Fruit fly (Drosophila melanogaster) whole organism, pupa: Measurements from ENCODE around the gene elg1.

Experiments used
- CG10348 ChIP-seq: fragments of 200-800 bp; sonication (Bioruptor generic); IDR thresholded peaks from 2 replicates; pipeline ENCODE4 v1.3.6; 2022; ENCODE audit warnings: missing biosample characterization, missing genetic modification characterization
- CG12605 ChIP-seq: fragments of 200-800 bp; sonication (Bioruptor generic); IDR thresholded peaks from 2 replicates; pipeline ENCODE4 v1.3.6; 2022; ENCODE audit warnings: missing biosample characterization, missing genetic modification characterization
- CG13204 ChIP-seq: fragments of 200-800 bp; sonication (Bioruptor generic); optimal IDR thresholded peaks from 2 replicates; lab custom pipeline; 2018; ENCODE audit warnings: missing biosample characterization, mild to moderate bottlenecking, missing genetic modification characterization, moderate library complexity
- CG14655 ChIP-seq: fragments of 200-800 bp; sonication (Bioruptor generic); optimal IDR thresholded peaks from 3 replicates; lab custom pipeline; 2017; ENCODE audit warnings: mild to moderate bottlenecking, missing biosample characterization, missing genetic modification reagents, missing genetic modification characterization
- CG15710 ChIP-seq: fragments of 200-800 bp; sonication (Bioruptor generic); optimal IDR thresholded peaks from 2 replicates; lab custom pipeline; 2018; ENCODE audit warnings: missing biosample characterization, mild to moderate bottlenecking, missing genetic modification characterization, moderate library complexity
- CG17806 ChIP-seq: fragments of 200-800 bp; sonication (Bioruptor generic); optimal IDR thresholded peaks from 2 replicates; lab custom pipeline; 2018; ENCODE audit warnings: missing biosample characterization, mild to moderate bottlenecking, missing genetic modification characterization, moderate library complexity
- CG4496 ChIP-seq: fragments of 200-800 bp; sonication (Bioruptor generic); IDR thresholded peaks from 3 replicates; pipeline ENCODE4 v1.3.6; 2022; ENCODE audit warnings: missing biosample characterization, missing genetic modification characterization
- CG8301 ChIP-seq: fragments of 200-800 bp; sonication (Bioruptor generic); optimal IDR thresholded peaks from 2 replicates; lab custom pipeline; 2018; ENCODE audit warnings: missing biosample characterization, mild to moderate bottlenecking, missing genetic modification characterization
- CG9948 ChIP-seq: fragments of 200-800 bp; sonication (Bioruptor generic); optimal IDR thresholded peaks from 2 replicates; lab custom pipeline; 2018; ENCODE audit warnings: missing biosample characterization, mild to moderate bottlenecking, missing genetic modification characterization, moderate library complexity
- Pif1A ChIP-seq: fragments of 200-800 bp; sonication (Bioruptor generic); optimal IDR thresholded peaks from 3 replicates; lab custom pipeline; 2016; ENCODE audit warnings: missing biosample characterization, missing genetic modification characterization

dm6 chr3L:16105528-16105927, 26.3 kb upstream of the elg1 start, which contains the start of the genes IntS9 and CG43295:
- TF ChIP-seq CG17806 (tag; lab: Kevin White, UChicago) (peak; percentile 83), CG4496 (peak; percentile 88), CG14655 (no peak), CG15710 (tag; lab: Kevin White, UChicago) (peak; percentile 81), CG10348 (GFP tag; lab: Robert Waterston, UW) (no peak), CG8301 (tag; lab: Kevin White, UChicago) (no peak), CG9948 (tag; lab: Kevin White, UChicago) (peak; percentile 67), CG13204 (GFP tag; lab: Kevin White, UChicago) (no peak), CG12605 (GFP tag; lab: Robert Waterston, UW) (peak; percentile 72), Pif1A (GFP tag; lab: Kevin White, UChicago) (no peak)
